Worm (Caenorhabditis elegans): Measurements from ENCODE around the gene ndx-9.

The ndx-9 gene

ce11 chrIV:11008996-11009395, 2.8 kb downstream of the ndx-9 start, which contains the start of gene F13H10.6:
TSS of gene F13H10.6 (plus strand) at chrIV:11009296.
- TF ChIP-seq ceh-13 (GFP tag; optimal IDR thresholded peaks at IDR 0.05) (no peak), F13C5.2 (tag; optimal IDR thresholded peaks at IDR 0.05) (no peak), ama-1 (optimal IDR thresholded peaks at IDR 0.05) (no peak), hmg-4 (GFP tag; optimal IDR thresholded peaks at IDR 0.05) (no peak), hnd-1 (tag; optimal IDR thresholded peaks at IDR 0.05) (no peak), ets-7 (tag; optimal IDR thresholded peaks at IDR 0.05) (no peak), scrt-1 (GFP tag; IDR thresholded peaks at IDR 0.05) (no peak)

ce11 chrIV:11008255-11008654, 3.6 kb downstream of the ndx-9 start:
- TF ChIP-seq F13C5.2 (tag; optimal IDR thresholded peaks at IDR 0.05): no peak
- no peak for TF ChIP-seq hmg-4 (GFP tag; optimal IDR thresholded peaks at IDR 0.05)
- no peak for TF ChIP-seq sea-1 (GFP tag; conservative IDR thresholded peaks at IDR 0.05)
- TF ChIP-seq hnd-1 (tag; optimal IDR thresholded peaks at IDR 0.05): no peak
- no peak for TF ChIP-seq ama-1 (optimal IDR thresholded peaks at IDR 0.05)
- no peak for TF ChIP-seq aly-1 (tag; optimal IDR thresholded peaks at IDR 0.05)
- TF ChIP-seq ets-7 (tag; optimal IDR thresholded peaks at IDR 0.05): no peak
- no peak for TF ChIP-seq pes-1 (GFP tag; IDR thresholded peaks at IDR 0.05)
- no peak for TF ChIP-seq scrt-1 (GFP tag; IDR thresholded peaks at IDR 0.05)
- TF ChIP-seq tra-4 (tag; optimal IDR thresholded peaks at IDR 0.05): no peak
- TF ChIP-seq hmbx-1 (tag; optimal IDR thresholded peaks at IDR 0.05): no peak
- TF ChIP-seq ceh-13 (GFP tag; optimal IDR thresholded peaks at IDR 0.05): no peak
- no peak for TF ChIP-seq tbx-37 (GFP tag; conservative IDR thresholded peaks at IDR 0.05)
- no peak for TF ChIP-seq tbx-11 (GFP tag; IDR thresholded peaks at IDR 0.05)
- TF ChIP-seq flt-1 (GFP tag; IDR thresholded peaks at IDR 0.05): no peak
- TF ChIP-seq ceh-36 (tag; optimal IDR thresholded peaks at IDR 0.05): no peak
- TF ChIP-seq B0310.2 (tag; optimal IDR thresholded peaks at IDR 0.05): no peak

- TF ChIP-seq ceh-36 (tag; optimal IDR thresholded peaks at IDR 0.05): no peak
- no peak for TF ChIP-seq ceh-13 (GFP tag; optimal IDR thresholded peaks at IDR 0.05)
- TF ChIP-seq aly-1 (tag; optimal IDR thresholded peaks at IDR 0.05): no peak
- no peak for TF ChIP-seq tra-4 (tag; optimal IDR thresholded peaks at IDR 0.05)
- no peak for TF ChIP-seq ets-7 (tag; optimal IDR thresholded peaks at IDR 0.05)
- TF ChIP-seq flt-1 (GFP tag; IDR thresholded peaks at IDR 0.05): no peak
These were observed 5.0 kb downstream of the ndx-9 start for ce11 chrIV:11006868-11007267.

- TF ChIP-seq ama-1 (optimal IDR thresholded peaks at IDR 0.05) (no peak), flt-1 (GFP tag; IDR thresholded peaks at IDR 0.05) (no peak), pes-1 (GFP tag; IDR thresholded peaks at IDR 0.05) (no peak), hmg-4 (GFP tag; optimal IDR thresholded peaks at IDR 0.05) (no peak), F13C5.2 (tag; optimal IDR thresholded peaks at IDR 0.05) (no peak), tbx-11 (GFP tag; IDR thresholded peaks at IDR 0.05) (no peak), B0310.2 (tag; optimal IDR thresholded peaks at IDR 0.05) (no peak), scrt-1 (GFP tag; IDR thresholded peaks at IDR 0.05) (no peak), tra-4 (tag; optimal IDR thresholded peaks at IDR 0.05) (no peak), ets-7 (tag; optimal IDR thresholded peaks at IDR 0.05) (no peak), ceh-36 (tag; optimal IDR thresholded peaks at IDR 0.05) (no peak), hmbx-1 (tag; optimal IDR thresholded peaks at IDR 0.05) (no peak), sea-1 (GFP tag; conservative IDR thresholded peaks at IDR 0.05) (no peak), tbx-37 (GFP tag; conservative IDR thresholded peaks at IDR 0.05) (no peak), aly-1 (tag; optimal IDR thresholded peaks at IDR 0.05) (no peak), hnd-1 (tag; optimal IDR thresholded peaks at IDR 0.05) (no peak)
These were observed 5.4 kb downstream of the ndx-9 start for ce11 chrIV:11006383-11006782.

ce11 chrIV:11004273-11004672, 7.5 kb downstream of the ndx-9 start, which contains the start of gene F13H10.1:
TSS of gene F13H10.1 (plus strand) at chrIV:11004573.
- TF ChIP-seq hmbx-1 (tag; optimal IDR thresholded peaks at IDR 0.05): no peak
- TF ChIP-seq tbx-11 (GFP tag; IDR thresholded peaks at IDR 0.05): no peak
- TF ChIP-seq tra-4 (tag; optimal IDR thresholded peaks at IDR 0.05): no peak
- no peak for TF ChIP-seq ceh-36 (tag; optimal IDR thresholded peaks at IDR 0.05)
- no peak for TF ChIP-seq B0310.2 (tag; optimal IDR thresholded peaks at IDR 0.05)
- no peak for TF ChIP-seq scrt-1 (GFP tag; IDR thresholded peaks at IDR 0.05)
- no peak for TF ChIP-seq hnd-1 (tag; optimal IDR thresholded peaks at IDR 0.05)
- no peak for TF ChIP-seq sea-1 (GFP tag; conservative IDR thresholded peaks at IDR 0.05)
- no peak for TF ChIP-seq pes-1 (GFP tag; IDR thresholded peaks at IDR 0.05)

- TF ChIP-seq hmbx-1 (tag; optimal IDR thresholded peaks at IDR 0.05): no peak
- TF ChIP-seq tbx-37 (GFP tag; conservative IDR thresholded peaks at IDR 0.05): no peak
- no peak for TF ChIP-seq ets-7 (tag; optimal IDR thresholded peaks at IDR 0.05)
- TF ChIP-seq hmg-4 (GFP tag; optimal IDR thresholded peaks at IDR 0.05): no peak
- no peak for TF ChIP-seq pes-1 (GFP tag; IDR thresholded peaks at IDR 0.05)
- TF ChIP-seq tbx-11 (GFP tag; IDR thresholded peaks at IDR 0.05): no peak
- no peak for TF ChIP-seq ama-1 (optimal IDR thresholded peaks at IDR 0.05)
- TF ChIP-seq ceh-36 (tag; optimal IDR thresholded peaks at IDR 0.05): no peak
- TF ChIP-seq flt-1 (GFP tag; IDR thresholded peaks at IDR 0.05): no peak
- TF ChIP-seq scrt-1 (GFP tag; IDR thresholded peaks at IDR 0.05): no peak
- no peak for TF ChIP-seq sea-1 (GFP tag; conservative IDR thresholded peaks at IDR 0.05)
- TF ChIP-seq B0310.2 (tag; optimal IDR thresholded peaks at IDR 0.05): no peak
- TF ChIP-seq hnd-1 (tag; optimal IDR thresholded peaks at IDR 0.05): no peak
- no peak for TF ChIP-seq ceh-13 (GFP tag; optimal IDR thresholded peaks at IDR 0.05)
- TF ChIP-seq tra-4 (tag; optimal IDR thresholded peaks at IDR 0.05): no peak
- no peak for TF ChIP-seq aly-1 (tag; optimal IDR thresholded peaks at IDR 0.05)
- TF ChIP-seq F13C5.2 (tag; optimal IDR thresholded peaks at IDR 0.05): no peak
These were observed 10.2 kb downstream of the ndx-9 start, which contains the start of gene F13H10.9 for ce11 chrIV:11001614-11002013. TSS of gene F13H10.9 (plus strand) at chrIV:11001914.

ce11 chrIV:10990699-10991098, 21.1 kb downstream of the ndx-9 start, which contains the start of gene F13H10.5:
TSS of gene F13H10.5 (plus strand) at chrIV:10990999.
- TF ChIP-seq tbx-11 (GFP tag; IDR thresholded peaks at IDR 0.05) (no peak), sea-1 (GFP tag; conservative IDR thresholded peaks at IDR 0.05) (no peak), scrt-1 (GFP tag; IDR thresholded peaks at IDR 0.05) (no peak), ceh-13 (GFP tag; optimal IDR thresholded peaks at IDR 0.05) (no peak), aly-1 (tag; optimal IDR thresholded peaks at IDR 0.05) (no peak), pes-1 (GFP tag; IDR thresholded peaks at IDR 0.05) (no peak), ama-1 (optimal IDR thresholded peaks at IDR 0.05) (no peak), tbx-37 (GFP tag; conservative IDR thresholded peaks at IDR 0.05) (no peak), tra-4 (tag; optimal IDR thresholded peaks at IDR 0.05) (no peak), ceh-36 (tag; optimal IDR thresholded peaks at IDR 0.05) (no peak), F13C5.2 (tag; optimal IDR thresholded peaks at IDR 0.05) (no peak), hmg-4 (GFP tag; optimal IDR thresholded peaks at IDR 0.05) (no peak), hmbx-1 (tag; optimal IDR thresholded peaks at IDR 0.05) (no peak), hnd-1 (tag; optimal IDR thresholded peaks at IDR 0.05) (no peak), ets-7 (tag; optimal IDR thresholded peaks at IDR 0.05) (no peak), flt-1 (GFP tag; IDR thresholded peaks at IDR 0.05) (no peak)
